Worm (Caenorhabditis elegans): ENCODE results near the gene srbc-55.
"Not testable (repeated sequence)": the region's sequence is repeated elsewhere in the genome, so short reads cannot be mapped to it uniquely, and the experiment has no call there.

The srbc-55 gene

ce11 chrV:15867373-15867772 is 37.6 kb upstream of the srbc-55 start, which contains the start of gene fbxa-197:
fbxa-197 (plus strand) TSS chrV:15867673.
- TF ChIP-seq pes-1 (GFP tag; IDR thresholded peaks at IDR 0.05) (no peak), tbx-37 (GFP tag; conservative IDR thresholded peaks at IDR 0.05) (no peak), ets-7 (tag; optimal IDR thresholded peaks at IDR 0.05) (no peak), tra-4 (tag; optimal IDR thresholded peaks at IDR 0.05) (no peak), ceh-13 (GFP tag; optimal IDR thresholded peaks at IDR 0.05) (no peak), aly-1 (tag; optimal IDR thresholded peaks at IDR 0.05) (no peak), flt-1 (GFP tag; IDR thresholded peaks at IDR 0.05) (no peak), ceh-36 (tag; optimal IDR thresholded peaks at IDR 0.05) (no peak), scrt-1 (GFP tag; IDR thresholded peaks at IDR 0.05) (no peak), hmg-4 (GFP tag; optimal IDR thresholded peaks at IDR 0.05) (no peak), ama-1 (optimal IDR thresholded peaks at IDR 0.05) (no peak), hmbx-1 (tag; optimal IDR thresholded peaks at IDR 0.05) (no peak), F13C5.2 (tag; optimal IDR thresholded peaks at IDR 0.05) (no peak)

- no peak for TF ChIP-seq ets-7 (tag; optimal IDR thresholded peaks at IDR 0.05)
- TF ChIP-seq hnd-1 (tag; optimal IDR thresholded peaks at IDR 0.05): no peak
- no peak for TF ChIP-seq B0310.2 (tag; optimal IDR thresholded peaks at IDR 0.05)
- TF ChIP-seq ceh-36 (tag; optimal IDR thresholded peaks at IDR 0.05): no peak
- no peak for TF ChIP-seq scrt-1 (GFP tag; IDR thresholded peaks at IDR 0.05)
- TF ChIP-seq hmg-4 (GFP tag; optimal IDR thresholded peaks at IDR 0.05): no peak
- no peak for TF ChIP-seq tbx-37 (GFP tag; conservative IDR thresholded peaks at IDR 0.05)
- no peak for TF ChIP-seq aly-1 (tag; optimal IDR thresholded peaks at IDR 0.05)
- TF ChIP-seq pes-1 (GFP tag; IDR thresholded peaks at IDR 0.05): no peak
- no peak for TF ChIP-seq F13C5.2 (tag; optimal IDR thresholded peaks at IDR 0.05)
- no peak for TF ChIP-seq ceh-13 (GFP tag; optimal IDR thresholded peaks at IDR 0.05)
- no peak for TF ChIP-seq ama-1 (optimal IDR thresholded peaks at IDR 0.05)
- no peak for TF ChIP-seq tbx-11 (GFP tag; IDR thresholded peaks at IDR 0.05)
- no peak for TF ChIP-seq hmbx-1 (tag; optimal IDR thresholded peaks at IDR 0.05)
- TF ChIP-seq flt-1 (GFP tag; IDR thresholded peaks at IDR 0.05): no peak
- TF ChIP-seq sea-1 (GFP tag; conservative IDR thresholded peaks at IDR 0.05): no peak
Measured at ce11 chrV:15865839-15866238, 36.0 kb upstream of the srbc-55 start, which contains the start of gene srh-293. srh-293 (plus strand) TSS chrV:15866139.

ce11 chrV:15863042-15863441 is 33.2 kb upstream of the srbc-55 start, which contains the start of gene srh-299:
srh-299 (plus strand) TSS chrV:15863342.
- TF ChIP-seq F13C5.2 (tag; optimal IDR thresholded peaks at IDR 0.05) (no peak), tbx-37 (GFP tag; conservative IDR thresholded peaks at IDR 0.05) (no peak), scrt-1 (GFP tag; IDR thresholded peaks at IDR 0.05) (no peak), tbx-11 (GFP tag; IDR thresholded peaks at IDR 0.05) (no peak), flt-1 (GFP tag; IDR thresholded peaks at IDR 0.05) (no peak), ama-1 (optimal IDR thresholded peaks at IDR 0.05) (no peak)

- TF ChIP-seq ets-7 (tag; optimal IDR thresholded peaks at IDR 0.05) (no peak), tbx-37 (GFP tag; conservative IDR thresholded peaks at IDR 0.05) (no peak), ceh-36 (tag; optimal IDR thresholded peaks at IDR 0.05) (no peak), ama-1 (optimal IDR thresholded peaks at IDR 0.05) (no peak), B0310.2 (tag; optimal IDR thresholded peaks at IDR 0.05) (no peak)
Measured at ce11 chrV:15862599-15862998, 32.8 kb upstream of the srbc-55 start, which contains the start of gene srz-12. srz-12 (minus strand) TSS chrV:15862699.

- TF ChIP-seq ceh-13 (GFP tag; optimal IDR thresholded peaks at IDR 0.05): no peak
- no peak for TF ChIP-seq B0310.2 (tag; optimal IDR thresholded peaks at IDR 0.05)
- TF ChIP-seq sea-1 (GFP tag; conservative IDR thresholded peaks at IDR 0.05): no peak
- TF ChIP-seq hnd-1 (tag; optimal IDR thresholded peaks at IDR 0.05): no peak
- no peak for TF ChIP-seq F13C5.2 (tag; optimal IDR thresholded peaks at IDR 0.05)
- TF ChIP-seq pes-1 (GFP tag; IDR thresholded peaks at IDR 0.05): no peak
- no peak for TF ChIP-seq scrt-1 (GFP tag; IDR thresholded peaks at IDR 0.05)
- no peak for TF ChIP-seq ets-7 (tag; optimal IDR thresholded peaks at IDR 0.05)
- no peak for TF ChIP-seq aly-1 (tag; optimal IDR thresholded peaks at IDR 0.05)
- no peak for TF ChIP-seq tbx-37 (GFP tag; conservative IDR thresholded peaks at IDR 0.05)
- TF ChIP-seq ceh-36 (tag; optimal IDR thresholded peaks at IDR 0.05): no peak
Measured at ce11 chrV:15858292-15858691, 28.5 kb upstream of the srbc-55 start, which contains the start of gene srh-148. srh-148 (minus strand) TSS chrV:15858392.

- not testable (repeated sequence) for TF ChIP-seq tbx-37 (GFP tag; conservative IDR thresholded peaks at IDR 0.05); ceh-13 (GFP tag; optimal IDR thresholded peaks at IDR 0.05); hmg-4 (GFP tag; optimal IDR thresholded peaks at IDR 0.05)
Measured at ce11 chrV:15850276-15850811, 20.5 kb upstream of the srbc-55 start, which contains the start of gene srh-147. srh-147 (minus strand) TSS chrV:15850326.

ce11 chrV:15841095-15841494 is 11.3 kb upstream of the srbc-55 start, which contains the start of gene srh-149:
srh-149 (minus strand) TSS chrV:15841195.
- no peak for TF ChIP-seq aly-1 (tag; optimal IDR thresholded peaks at IDR 0.05)
- TF ChIP-seq scrt-1 (GFP tag; IDR thresholded peaks at IDR 0.05): no peak
- no peak for TF ChIP-seq tbx-11 (GFP tag; IDR thresholded peaks at IDR 0.05)
- TF ChIP-seq ceh-36 (tag; optimal IDR thresholded peaks at IDR 0.05): no peak
- no peak for TF ChIP-seq hmg-4 (GFP tag; optimal IDR thresholded peaks at IDR 0.05)
- TF ChIP-seq hmbx-1 (tag; optimal IDR thresholded peaks at IDR 0.05): no peak
- no peak for TF ChIP-seq ets-7 (tag; optimal IDR thresholded peaks at IDR 0.05)
- TF ChIP-seq B0310.2 (tag; optimal IDR thresholded peaks at IDR 0.05): no peak
- TF ChIP-seq F13C5.2 (tag; optimal IDR thresholded peaks at IDR 0.05): no peak
- no peak for TF ChIP-seq ama-1 (optimal IDR thresholded peaks at IDR 0.05)
- TF ChIP-seq tbx-37 (GFP tag; conservative IDR thresholded peaks at IDR 0.05): no peak
- TF ChIP-seq hnd-1 (tag; optimal IDR thresholded peaks at IDR 0.05): no peak
- no peak for TF ChIP-seq flt-1 (GFP tag; IDR thresholded peaks at IDR 0.05)
- TF ChIP-seq ceh-13 (GFP tag; optimal IDR thresholded peaks at IDR 0.05): no peak
- TF ChIP-seq tra-4 (tag; optimal IDR thresholded peaks at IDR 0.05): no peak
- no peak for TF ChIP-seq pes-1 (GFP tag; IDR thresholded peaks at IDR 0.05)
- no peak for TF ChIP-seq sea-1 (GFP tag; conservative IDR thresholded peaks at IDR 0.05)

ce11 chrV:15833622-15834021 is 3.8 kb upstream of the srbc-55 start, which contains the start of gene srbc-54:
srbc-54 (minus strand) TSS chrV:15833722.
- TF ChIP-seq flt-1 (GFP tag; IDR thresholded peaks at IDR 0.05) (no peak), aly-1 (tag; optimal IDR thresholded peaks at IDR 0.05) (no peak), tbx-11 (GFP tag; IDR thresholded peaks at IDR 0.05) (no peak), B0310.2 (tag; optimal IDR thresholded peaks at IDR 0.05) (no peak)

All from whole organism, early embryonic.